Fruit fly (Drosophila melanogaster): ENCODE results near the gene fz.

dm6 chr3L:14321858-14322257 lies 47.7 kb downstream of the fz start:
- no peak for TF ChIP-seq psq (optimal IDR thresholded peaks at IDR 0.05)
- no peak for TF ChIP-seq Sin3A (optimal IDR thresholded peaks at IDR 0.05)
- TF ChIP-seq h (optimal IDR thresholded peaks at IDR 0.05), result no peak
- TF ChIP-seq insv (optimal IDR thresholded peaks at IDR 0.05), result no peak
- no peak for TF ChIP-seq ttk (optimal IDR thresholded peaks at IDR 0.05)
- TF ChIP-seq Myc (optimal IDR thresholded peaks at IDR 0.05), result no peak

Data from Kc167 (cell line).